Worm (Caenorhabditis elegans) whole organism, L4 larva: Measurements from ENCODE around the gene ZK632.10.
A peak's percentile ranks its signal among the peaks of the same experiment; 100 is the strongest.

ENCODE experiments used
- ama-1 ChIP-seq: fragments of 150-350 bp; optimal IDR thresholded peaks from 2 replicates; lab custom pipeline; 2014; ENCODE audit warnings: inconsistent platforms, mixed read lengths
- ceh-62 ChIP-seq: sonication (generic microtip); optimal IDR thresholded peaks from 2 replicates; lab custom pipeline; 2017; ENCODE audit warnings: missing biosample characterization, missing genetic modification characterization
- dmd-8 ChIP-seq: fragments of 200-800 bp; sonication (Bioruptor generic); IDR thresholded peaks from 2 replicates; pipeline ENCODE4 v1.3.6; 2022; ENCODE audit warnings: missing genetic modification characterization, missing compliant biosample characterization
- fkh-10 ChIP-seq: fragments of 150-350 bp; optimal IDR thresholded peaks from 2 replicates; lab custom pipeline; 2014; ENCODE audit warnings: missing biosample characterization, missing genetic modification reagents, missing genetic modification characterization
- hlh-30 ChIP-seq: sonication (generic microtip); optimal IDR thresholded peaks from 2 replicates; lab custom pipeline; 2017; ENCODE audit warnings: antibody characterized with exemption, mild to moderate bottlenecking, missing genetic modification characterization, missing compliant biosample characterization; ENCODE audit not compliant: insufficient read depth
- lin-13 ChIP-seq: fragments of 150-350 bp; optimal IDR thresholded peaks from 2 replicates; lab custom pipeline; 2014; ENCODE audit warnings: missing biosample characterization, missing genetic modification reagents, missing genetic modification characterization
- lin-29 ChIP-seq: fragments of 200-800 bp; sonication (Bioruptor generic); IDR thresholded peaks from 2 replicates; pipeline ENCODE4 v1.3.6; 2022; ENCODE audit warnings: missing genetic modification reagents, missing genetic modification characterization, missing compliant biosample characterization
- lir-3 ChIP-seq: sonication (generic microtip); optimal IDR thresholded peaks from 2 replicates; lab custom pipeline; 2016; ENCODE audit warnings: mild to moderate bottlenecking, missing genetic modification characterization, missing compliant biosample characterization
- nhr-25 ChIP-seq: sonication (generic microtip); optimal IDR thresholded peaks from 2 replicates; lab custom pipeline; 2017; ENCODE audit warnings: missing genetic modification characterization, mild to moderate bottlenecking, missing compliant biosample characterization, antibody characterized with exemption, moderate library complexity, borderline replicate concordance; ENCODE audit not compliant: insufficient read depth
- pqm-1 ChIP-seq: sonication (generic microtip); optimal IDR thresholded peaks from 2 replicates; lab custom pipeline; 2017; ENCODE audit warnings: missing biosample characterization, missing genetic modification characterization
- spr-3 ChIP-seq: fragments of 200-800 bp; sonication (Bioruptor generic); optimal IDR thresholded peaks from 2 replicates; lab custom pipeline; 2018; ENCODE audit warnings: mild to moderate bottlenecking, missing genetic modification characterization, missing compliant biosample characterization
- unc-130 ChIP-seq: sonication (generic microtip); optimal IDR thresholded peaks from 2 replicates; lab custom pipeline; 2016; ENCODE audit warnings: missing genetic modification reagents, missing genetic modification characterization, missing compliant biosample characterization
- unc-62 ChIP-seq, 3 experiments: fragments of 150-350 bp in 1 of 3; sonication (generic microtip); optimal IDR thresholded peaks in 2 of 3; peaks in 1 of 3; 1 replicate in 1 of 3; 2 replicates in 2 of 3; lab custom pipeline; 2014 to 2017; ENCODE audit warnings: missing biosample characterization in 3 of 3, missing genetic modification characterization in 3 of 3, missing genetic modification reagents in 3 of 3, missing genotype in 1 of 3

ce11 chrIII:9860201-9860780 lies 32.8 kb upstream of the ZK632.10 start, which contains the start of gene twk-48:
- TF ChIP-seq dmd-8 (GFP tag; lab: Robert Waterston, UW) (no peak), fkh-10 (peak; percentile 34), lin-29 (GFP tag; lab: Robert Waterston, UW) (no peak), pqm-1 (tag; lab: Kevin White, UChicago) (no peak), spr-3 (no peak), lir-3 (tag; lab: Kevin White, UChicago) (no peak), hlh-30 (tag; lab: Kevin White, UChicago) (no peak), unc-130 (GFP tag; lab: Kevin White, UChicago) (no peak), unc-62 (GFP tag; optimal IDR thresholded peaks at IDR 0.05 in 1 of 2; lab: Kevin White, UChicago) (peak in 1 of 2 experiments; percentile 85), unc-62 (tag; optimal IDR thresholded peaks at IDR 0.05; lab: Kevin White, UChicago) (no peak), ceh-62 (tag; lab: Kevin White, UChicago) (no peak), lin-13 (GFP tag; lab: Kevin White, UChicago) (no peak), ama-1 (no peak), nhr-25 (no peak)
